Worm (Caenorhabditis elegans) whole organism, L1 larva: ENCODE data around the gene cls-1.

Experiments
- C16A3.4 ChIP-seq: fragments of 150-350 bp; optimal IDR thresholded peaks from 2 replicates; lab custom pipeline; 2014; ENCODE audit warnings: missing biosample characterization, missing genetic modification characterization
- F16B12.6 ChIP-seq: fragments of 150-350 bp; optimal IDR thresholded peaks from 2 replicates; lab custom pipeline; 2014; ENCODE audit warnings: missing biosample characterization, missing genetic modification characterization
- Y116A8C.19 ChIP-seq: sonication (generic microtip); optimal IDR thresholded peaks from 2 replicates; lab custom pipeline; 2016; ENCODE audit warnings: missing compliant biosample characterization, missing genetic modification characterization, borderline replicate concordance
- alr-1 ChIP-seq: fragments of 200-800 bp; sonication (Bioruptor generic); optimal IDR thresholded peaks from 2 replicates; lab custom pipeline; 2018; ENCODE audit warnings: borderline replicate concordance, mild to moderate bottlenecking, missing genetic modification characterization, missing compliant biosample characterization
- ama-1 ChIP-seq: fragments of 150-350 bp; optimal IDR thresholded peaks from 2 replicates; lab custom pipeline; 2014
- blmp-1 ChIP-seq: fragments of 150-350 bp; optimal IDR thresholded peaks from 2 replicates; lab custom pipeline; 2014; ENCODE audit warnings: missing biosample characterization, missing genetic modification characterization
- ceh-8 ChIP-seq: fragments of 200-800 bp; sonication (Bioruptor generic); optimal IDR thresholded peaks from 2 replicates; lab custom pipeline; 2018; ENCODE audit warnings: mild to moderate bottlenecking, missing genetic modification characterization, moderate library complexity, missing compliant biosample characterization
- ceh-82 ChIP-seq, 3 experiments: fragments of 150-350 bp in 1 of 3; sonication (generic microtip) in 2 of 3; optimal IDR thresholded peaks; 2 replicates each; lab custom pipeline; 2014 to 2017; ENCODE audit warnings: missing biosample characterization in 3 of 3, missing genetic modification characterization in 3 of 3
- ces-1 ChIP-seq: fragments of 150-350 bp; optimal IDR thresholded peaks from 2 replicates; lab custom pipeline; 2014; ENCODE audit warnings: missing biosample characterization, missing genetic modification reagents, missing genetic modification characterization
- efl-1 ChIP-seq, 4 experiments: fragments of 150-350 bp; optimal IDR thresholded peaks in 3 of 4; peaks in 1 of 4; 1 replicate in 1 of 4; 2 replicates in 3 of 4; lab custom pipeline; 2014; ENCODE audit warnings: missing biosample characterization in 2 of 4, missing genetic modification characterization in 2 of 4, missing genetic modification reagents in 2 of 4
- egl-13 ChIP-seq: sonication (generic microtip); optimal IDR thresholded peaks from 2 replicates; lab custom pipeline; 2016; ENCODE audit warnings: missing genotype, missing genetic modification reagents, missing genetic modification characterization, missing compliant biosample characterization
- elt-3 ChIP-seq, 6 experiments: fragments of 150-350 bp in 1 of 6; sonication (generic microtip); optimal IDR thresholded peaks; 2 replicates each; lab custom pipeline; 2017 to 2018; ENCODE audit warnings: missing biosample characterization in 6 of 6, missing genetic modification characterization in 6 of 6, inconsistent platforms in 1 of 6
- fkh-10 ChIP-seq: sonication (generic microtip); optimal IDR thresholded peaks from 2 replicates; lab custom pipeline; 2017; ENCODE audit warnings: missing biosample characterization, missing genetic modification reagents, missing genetic modification characterization
- fkh-4 ChIP-seq: sonication (generic microtip); optimal IDR thresholded peaks from 2 replicates; lab custom pipeline; 2016; ENCODE audit warnings: missing compliant biosample characterization, missing genetic modification characterization, borderline replicate concordance
- fkh-8 ChIP-seq: sonication (generic microtip); optimal IDR thresholded peaks from 2 replicates; lab custom pipeline; 2016; ENCODE audit warnings: mild to moderate bottlenecking, missing genetic modification characterization, missing compliant biosample characterization
- fos-1 ChIP-seq: fragments of 150-350 bp; optimal IDR thresholded peaks from 2 replicates; lab custom pipeline; 2014; ENCODE audit warnings: missing biosample characterization, missing genetic modification characterization
- isw-1 ChIP-seq: fragments of 200-800 bp; sonication (Bioruptor generic); IDR thresholded peaks from 2 replicates; pipeline ENCODE4 v1.3.6; 2022; ENCODE audit warnings: missing genetic modification characterization, missing compliant biosample characterization
- lin-13 ChIP-seq: fragments of 150-350 bp; optimal IDR thresholded peaks from 2 replicates; lab custom pipeline; 2014; ENCODE audit warnings: missing biosample characterization, missing genetic modification reagents, missing genetic modification characterization
- lin-14 ChIP-seq: fragments of 200-800 bp; sonication (Bioruptor generic); optimal IDR thresholded peaks from 2 replicates; lab custom pipeline; 2018; ENCODE audit warnings: mild to moderate bottlenecking, missing genetic modification characterization, moderate library complexity, missing compliant biosample characterization
- lin-39 ChIP-seq: fragments of 150-350 bp; optimal IDR thresholded peaks from 2 replicates; lab custom pipeline; 2014; ENCODE audit warnings: missing biosample characterization, missing genetic modification reagents, missing genetic modification characterization
- lir-3 ChIP-seq: sonication (generic microtip); optimal IDR thresholded peaks from 2 replicates; lab custom pipeline; 2016; ENCODE audit warnings: mild to moderate bottlenecking, missing genetic modification characterization, moderate library complexity, missing compliant biosample characterization; ENCODE audit not compliant: poor library complexity
- mep-1 ChIP-seq: fragments of 150-350 bp; optimal IDR thresholded peaks from 2 replicates; lab custom pipeline; 2014; ENCODE audit warnings: missing biosample characterization, missing genetic modification characterization
- nhr-11 ChIP-seq: fragments of 150-350 bp; optimal IDR thresholded peaks from 2 replicates; lab custom pipeline; 2014; ENCODE audit warnings: missing biosample characterization, missing genetic modification characterization
- nhr-19 ChIP-seq: fragments of 200-800 bp; sonication (Bioruptor generic); conservative IDR thresholded peaks from 2 replicates; pipeline ENCODE4 v1.3.6; 2022; ENCODE audit warnings: missing genetic modification characterization, missing compliant biosample characterization
- nhr-237 ChIP-seq: fragments of 150-350 bp; optimal IDR thresholded peaks from 2 replicates; lab custom pipeline; 2014; ENCODE audit warnings: missing biosample characterization, missing genetic modification characterization
- nhr-28 ChIP-seq: fragments of 150-350 bp; optimal IDR thresholded peaks from 2 replicates; lab custom pipeline; 2014; ENCODE audit warnings: missing biosample characterization, missing genetic modification characterization
- nhr-47 ChIP-seq: sonication (generic microtip); optimal IDR thresholded peaks from 2 replicates; lab custom pipeline; 2016; ENCODE audit warnings: mild to moderate bottlenecking, missing genetic modification characterization, moderate library complexity, missing compliant biosample characterization
- nhr-71 ChIP-seq: sonication (generic microtip); optimal IDR thresholded peaks from 2 replicates; lab custom pipeline; 2016; ENCODE audit warnings: mild to moderate bottlenecking, missing genetic modification characterization, moderate library complexity, missing compliant biosample characterization
- nhr-76 ChIP-seq: sonication (generic microtip); optimal IDR thresholded peaks from 2 replicates; lab custom pipeline; 2017; ENCODE audit warnings: missing biosample characterization, missing genetic modification characterization
- nhr-77 ChIP-seq: fragments of 150-350 bp; optimal IDR thresholded peaks from 2 replicates; lab custom pipeline; 2014; ENCODE audit warnings: missing biosample characterization, missing genetic modification characterization
- nhr-84 ChIP-seq: sonication (generic microtip); optimal IDR thresholded peaks from 2 replicates; lab custom pipeline; 2017; ENCODE audit warnings: missing biosample characterization, missing genetic modification characterization
- pag-3 ChIP-seq: sonication (generic microtip); optimal IDR thresholded peaks from 2 replicates; lab custom pipeline; 2017; ENCODE audit warnings: missing genetic modification characterization, mild to moderate bottlenecking, missing compliant biosample characterization, antibody characterized with exemption, borderline replicate concordance; ENCODE audit not compliant: insufficient read depth
- skn-1 ChIP-seq: fragments of 150-350 bp; optimal IDR thresholded peaks from 2 replicates; lab custom pipeline; 2014; ENCODE audit warnings: missing biosample characterization, missing genetic modification characterization
- snpc-4 ChIP-seq: fragments of 150-350 bp; optimal IDR thresholded peaks from 2 replicates; lab custom pipeline; 2014; ENCODE audit warnings: missing biosample characterization, missing genetic modification characterization
- snu-23 ChIP-seq: sonication (generic microtip); optimal IDR thresholded peaks from 2 replicates; lab custom pipeline; 2016; ENCODE audit warnings: missing genetic modification characterization, missing compliant biosample characterization
- sox-4 ChIP-seq: sonication (generic microtip); optimal IDR thresholded peaks from 2 replicates; lab custom pipeline; 2016; ENCODE audit warnings: missing genetic modification characterization, missing compliant biosample characterization
- sptf-1 ChIP-seq: fragments of 150-350 bp; optimal IDR thresholded peaks from 2 replicates; lab custom pipeline; 2014; ENCODE audit warnings: missing biosample characterization, missing genetic modification characterization
- sup-37 ChIP-seq: fragments of 200-800 bp; sonication (Bioruptor generic); optimal IDR thresholded peaks from 2 replicates; lab custom pipeline; 2018; ENCODE audit warnings: mild to moderate bottlenecking, missing genetic modification characterization, missing compliant biosample characterization
- swsn-7 ChIP-seq: sonication (generic microtip); optimal IDR thresholded peaks from 2 replicates; lab custom pipeline; 2016; ENCODE audit warnings: missing genetic modification characterization, missing compliant biosample characterization
- tbx-2 ChIP-seq: sonication (generic microtip); optimal IDR thresholded peaks from 2 replicates; lab custom pipeline; 2016; ENCODE audit warnings: missing genetic modification characterization, missing compliant biosample characterization
- tlp-1 ChIP-seq: fragments of 150-350 bp; optimal IDR thresholded peaks from 2 replicates; lab custom pipeline; 2014; ENCODE audit warnings: missing biosample characterization, missing genetic modification characterization
- unc-86 ChIP-seq: sonication (generic microtip); optimal IDR thresholded peaks from 2 replicates; lab custom pipeline; 2016; ENCODE audit warnings: missing genetic modification characterization, missing compliant biosample characterization
- vab-15 ChIP-seq: sonication (generic microtip); optimal IDR thresholded peaks from 2 replicates; lab custom pipeline; 2017; ENCODE audit warnings: missing genotype, mild to moderate bottlenecking, missing genetic modification characterization, missing compliant biosample characterization
- xbp-1 ChIP-seq: sonication (generic microtip); optimal IDR thresholded peaks from 2 replicates; lab custom pipeline; 2016; ENCODE audit warnings: missing genetic modification characterization, missing compliant biosample characterization
- ztf-11 ChIP-seq, 2 experiments: sonication (generic microtip); optimal IDR thresholded peaks; 2 replicates each; lab custom pipeline; 2016 to 2017; ENCODE audit warnings: missing genetic modification characterization in 2 of 2, missing biosample characterization in 1 of 2, missing compliant biosample characterization in 1 of 2

Gene cls-1

DNA sequence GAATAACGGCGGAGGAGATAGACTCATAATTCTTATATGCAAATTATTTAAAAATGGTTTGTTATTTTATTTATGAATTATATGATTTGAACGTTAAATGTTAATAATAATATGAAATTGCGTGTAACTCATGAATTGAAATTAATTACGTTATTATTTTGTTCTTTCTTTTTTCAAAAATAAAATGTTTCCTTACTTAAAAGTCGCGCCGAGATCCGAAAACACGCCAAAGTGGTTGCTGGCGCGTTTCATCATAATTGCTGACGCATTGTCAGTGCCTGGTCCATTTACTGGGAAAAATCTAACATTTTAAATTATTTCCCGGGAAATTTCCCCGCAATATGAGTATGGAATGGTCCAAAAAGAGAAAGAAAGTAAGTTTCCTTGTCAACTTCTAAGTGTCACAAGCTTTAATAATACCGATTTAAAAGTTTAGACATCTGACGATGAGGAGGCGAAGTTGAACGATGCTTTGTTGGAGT is 8.5 kb upstream of the cls-1 start, which contains the start of the genes C07H6.9 and sap-140 (continued):
- TF ChIP-seq lir-3 (tag; lab: Kevin White, UChicago) (peak; percentile 56), tbx-2 (tag; lab: Kevin White, UChicago) (peak; percentile 84), unc-86 (peak; percentile 79), fos-1 (peak; percentile 24), ceh-82 (tag; optimal IDR thresholded peaks at IDR 0.05; lab: Kevin White, UChicago) (peak; percentile 77 to 90 (median 82)), snpc-4 (tag; lab: Kevin White, UChicago) (peak; percentile 80), snu-23 (GFP tag; lab: Kevin White, UChicago) (peak; percentile 88), sup-37 (GFP tag; lab: Kevin White, UChicago) (peak; percentile 22), nhr-19 (peak; percentile 86), nhr-71 (peak; percentile 92)
- TF ChIP-seq, all 84 proteins: peak for 56

DNA sequence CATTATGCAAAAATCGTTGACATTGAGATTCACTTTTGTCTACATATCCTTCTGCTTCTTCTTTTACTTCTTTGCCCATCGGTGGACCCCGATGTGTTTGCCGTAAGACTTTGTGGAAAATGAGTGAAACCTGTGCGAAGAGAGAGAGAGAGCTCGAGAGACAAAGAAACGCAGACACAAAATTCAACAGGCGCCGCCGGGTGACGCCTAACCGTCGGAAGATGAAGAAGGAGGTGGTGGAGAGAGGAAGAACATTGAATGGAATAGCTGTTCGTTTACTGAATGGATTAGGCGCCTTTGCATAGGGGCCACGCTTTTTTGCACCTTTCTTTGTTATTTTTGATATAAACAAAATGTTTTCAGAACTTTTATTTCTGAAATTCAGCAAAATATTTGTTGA is 995 bp upstream of the cls-1 start:
- peak; percentile 72 for TF ChIP-seq blmp-1
- no peak for TF ChIP-seq nhr-237 (tag; lab: Kevin White, UChicago)
- no peak for TF ChIP-seq sptf-1 (tag; lab: Kevin White, UChicago)
- no peak for TF ChIP-seq ama-1 (lab: Kevin White, UChicago)

DNA sequence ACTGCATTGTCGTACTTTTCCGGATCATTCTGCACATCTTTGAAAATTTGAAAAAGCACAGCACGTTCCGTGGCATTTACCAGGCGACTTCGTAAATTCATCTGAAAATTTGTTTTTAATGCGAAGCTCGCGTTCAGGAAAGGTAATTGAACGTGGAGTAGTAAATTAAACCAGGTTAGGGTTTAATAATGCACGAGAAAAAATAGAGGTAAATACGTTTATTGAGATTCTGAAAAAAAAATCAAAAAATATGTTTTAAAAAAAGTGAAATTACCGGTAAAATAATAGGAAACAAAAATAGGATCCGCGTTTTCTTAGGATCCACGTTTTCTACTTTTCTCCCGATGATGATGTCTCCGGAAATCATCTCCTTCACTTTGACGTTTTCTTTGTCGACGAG is 10.4 kb downstream of the cls-1 start, which contains the start of gene clk-2:
clk-2 (minus strand) TSS at position 101 of the 400 bp plus-strand sequence.
- TF ChIP-seq mep-1 (tag; lab: Kevin White, UChicago): no peak
- no peak for TF ChIP-seq nhr-47
- no peak for TF ChIP-seq nhr-19
- TF ChIP-seq efl-1 (optimal IDR thresholded peaks at IDR 0.05; lab: Kevin White, UChicago): no peak
- no peak for TF ChIP-seq efl-1 (GFP tag; optimal IDR thresholded peaks at IDR 0.05 in 1 of 2; lab: Kevin White, UChicago)
- TF ChIP-seq unc-86: no peak
- TF ChIP-seq alr-1 (tag; lab: Kevin White, UChicago): no peak
- TF ChIP-seq nhr-28 (tag; lab: Kevin White, UChicago): no peak
- TF ChIP-seq vab-15 (tag; lab: Kevin White, UChicago): no peak
- TF ChIP-seq Y116A8C.19 (tag; lab: Kevin White, UChicago): no peak
- TF ChIP-seq nhr-76 (tag; lab: Kevin White, UChicago): no peak
- no peak for TF ChIP-seq ama-1 (lab: Kevin White, UChicago)
- TF ChIP-seq ztf-11 (tag; optimal IDR thresholded peaks at IDR 0.05; lab: Kevin White, UChicago): no peak
- TF ChIP-seq nhr-11 (tag; lab: Kevin White, UChicago): no peak
- TF ChIP-seq sptf-1 (tag; lab: Kevin White, UChicago): no peak
- TF ChIP-seq F16B12.6 (tag; lab: Kevin White, UChicago): no peak
- TF ChIP-seq snu-23 (GFP tag; lab: Kevin White, UChicago): no peak
- no peak for TF ChIP-seq nhr-77

DNA sequence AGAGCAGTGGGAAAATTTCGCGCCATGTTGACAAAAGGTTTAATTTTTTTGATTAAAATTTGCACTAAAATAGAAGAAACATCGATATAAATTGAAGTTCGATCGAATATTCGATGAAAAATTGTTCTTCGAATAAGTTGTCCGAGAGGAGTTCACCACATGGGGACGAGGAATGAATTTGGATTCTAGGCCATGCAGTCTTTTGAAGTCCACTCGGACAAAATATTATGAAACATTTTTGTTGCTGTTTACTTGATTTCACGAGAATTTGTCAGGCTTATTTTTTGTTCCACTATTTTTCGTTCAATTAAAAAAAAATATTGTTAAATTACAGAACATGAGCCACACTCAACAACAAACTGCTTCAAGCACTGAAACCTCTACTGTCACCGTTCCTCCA is 12.7 kb downstream of the cls-1 start, which contains the start of the genes cux-7 and C07H6.2:
cux-7 (minus strand) TSS at position 174 of the 400 bp plus-strand sequence.
C07H6.2 (plus strand) TSS at position 338 of the 400 bp plus-strand sequence.
- TF ChIP-seq isw-1 (GFP tag; lab: Robert Waterston, UW) (peak; percentile 96), nhr-84 (tag; lab: Kevin White, UChicago) (no peak), lin-39 (tag; lab: Kevin White, UChicago) (no peak), ces-1 (GFP tag; lab: Kevin White, UChicago) (no peak), C16A3.4 (tag; lab: Kevin White, UChicago) (peak; percentile 92), elt-3 (tag; optimal IDR thresholded peaks at IDR 0.05; lab: Kevin White, UChicago) (peak in 2 of 6 experiments; percentile 89 to 92), egl-13 (peak; percentile 99), efl-1 (optimal IDR thresholded peaks at IDR 0.05; lab: Kevin White, UChicago) (peak; percentile 89 to 91), efl-1 (GFP tag; optimal IDR thresholded peaks at IDR 0.05 in 1 of 2; lab: Kevin White, UChicago) (peak; percentile 85 to 99), Y116A8C.19 (tag; lab: Kevin White, UChicago) (peak; percentile 100), lin-14 (GFP tag; lab: Kevin White, UChicago) (peak; percentile 96), fkh-8 (tag; lab: Kevin White, UChicago) (peak; percentile 94), sox-4 (peak; percentile 99), ceh-8 (GFP tag; lab: Kevin White, UChicago) (peak; percentile 97), sptf-1 (tag; lab: Kevin White, UChicago) (no peak), tlp-1 (tag; lab: Kevin White, UChicago) (no peak), pag-3 (tag; lab: Kevin White, UChicago) (no peak), swsn-7 (tag; lab: Kevin White, UChicago) (peak; percentile 98), lin-13 (peak; percentile 92), skn-1 (peak; percentile 93), fos-1 (peak; percentile 93), xbp-1 (tag; lab: Kevin White, UChicago) (peak; percentile 97), fkh-4 (tag; lab: Kevin White, UChicago) (peak; percentile 100), fkh-10 (GFP tag; lab: Kevin White, UChicago) (peak; percentile 6), unc-86 (peak; percentile 95), nhr-237 (tag; lab: Kevin White, UChicago) (peak; percentile 72)
